Worm (Caenorhabditis elegans): ENCODE data around the gene C45B2.6.

The C45B2.6 gene

ce11 chrX:6052744-6053143, at the start of gene C45B2.6:
Gene C45B2.6 (plus strand): TSS chrX:6052879.
- no peak for TF ChIP-seq W03F9.2 (tag; optimal IDR thresholded peaks at IDR 0.05)
- TF ChIP-seq him-1 (tag; optimal IDR thresholded peaks at IDR 0.05): no peak

ce11 chrX:6003853-6004252, 48.8 kb upstream of the C45B2.6 start, which contains the start of gene sups-1:
Gene sups-1 (plus strand): TSS chrX:6004153.
- TF ChIP-seq W03F9.2 (tag; optimal IDR thresholded peaks at IDR 0.05) (no peak), dao-5 (tag; optimal IDR thresholded peaks at IDR 0.05) (no peak), him-1 (tag; optimal IDR thresholded peaks at IDR 0.05) (no peak)

DNA sequence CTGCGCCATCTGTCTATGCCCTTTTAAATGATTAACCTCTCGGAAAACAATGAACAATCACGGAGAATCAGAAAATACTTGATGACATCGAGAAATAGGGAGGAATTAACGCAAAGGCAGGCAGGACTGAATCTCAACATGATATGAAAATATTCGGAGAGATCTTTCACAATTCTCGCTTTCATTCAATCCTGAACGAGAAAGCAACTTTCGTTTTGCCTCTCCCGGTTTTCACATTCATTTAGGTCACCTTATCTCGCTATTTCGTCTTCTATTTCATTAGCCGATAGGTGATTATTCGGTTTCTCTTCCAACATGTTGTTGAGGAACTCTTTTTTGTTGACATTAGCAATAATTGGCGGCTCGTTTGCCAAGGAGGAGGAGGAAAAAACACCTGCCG, 48.4 kb upstream of the C45B2.6 start:
- TF ChIP-seq W03F9.2 (tag; optimal IDR thresholded peaks at IDR 0.05): no peak

- TF ChIP-seq W03F9.2 (tag; optimal IDR thresholded peaks at IDR 0.05) (no peak), him-1 (tag; optimal IDR thresholded peaks at IDR 0.05) (no peak), dao-5 (tag; optimal IDR thresholded peaks at IDR 0.05) (no peak)
Measured at ce11 chrX:6010573-6010972, 42.1 kb upstream of the C45B2.6 start, which contains the start of gene C09B8.3. Gene C09B8.3 (minus strand): TSS chrX:6010673.

ce11 chrX:6015096-6015495, 37.6 kb upstream of the C45B2.6 start, which contains the start of gene C09B8.8:
Gene C09B8.8 (plus strand): TSS chrX:6015492.
- no peak for TF ChIP-seq dao-5 (tag; optimal IDR thresholded peaks at IDR 0.05)
- no peak for TF ChIP-seq him-1 (tag; optimal IDR thresholded peaks at IDR 0.05)
- no peak for TF ChIP-seq W03F9.2 (tag; optimal IDR thresholded peaks at IDR 0.05)

ce11 chrX:6019886-6020469, 32.7 kb upstream of the C45B2.6 start, which contains the start of gene C09B8.4:
Gene C09B8.4 (minus strand): TSS chrX:6019936.
- TF ChIP-seq W03F9.2 (tag; optimal IDR thresholded peaks at IDR 0.05) (no peak), him-1 (tag; optimal IDR thresholded peaks at IDR 0.05) (no peak), dao-5 (tag; optimal IDR thresholded peaks at IDR 0.05) (no peak)

ce11 chrX:6020782-6021181, 31.9 kb upstream of the C45B2.6 start:
- TF ChIP-seq him-1 (tag; optimal IDR thresholded peaks at IDR 0.05): no peak
- TF ChIP-seq W03F9.2 (tag; optimal IDR thresholded peaks at IDR 0.05): no peak
- TF ChIP-seq dao-5 (tag; optimal IDR thresholded peaks at IDR 0.05): no peak

- TF ChIP-seq W03F9.2 (tag; optimal IDR thresholded peaks at IDR 0.05) (no peak), dao-5 (tag; optimal IDR thresholded peaks at IDR 0.05) (no peak), him-1 (tag; optimal IDR thresholded peaks at IDR 0.05) (no peak)
Measured at ce11 chrX:6022469-6022868, 30.2 kb upstream of the C45B2.6 start, which contains the start of gene lelo-3. Gene lelo-3 (minus strand): TSS chrX:6022569.

ce11 chrX:6024977-6025376, 27.7 kb upstream of the C45B2.6 start:
- TF ChIP-seq him-1 (tag; optimal IDR thresholded peaks at IDR 0.05) (no peak), dao-5 (tag; optimal IDR thresholded peaks at IDR 0.05) (no peak), W03F9.2 (tag; optimal IDR thresholded peaks at IDR 0.05) (no peak)

DNA sequence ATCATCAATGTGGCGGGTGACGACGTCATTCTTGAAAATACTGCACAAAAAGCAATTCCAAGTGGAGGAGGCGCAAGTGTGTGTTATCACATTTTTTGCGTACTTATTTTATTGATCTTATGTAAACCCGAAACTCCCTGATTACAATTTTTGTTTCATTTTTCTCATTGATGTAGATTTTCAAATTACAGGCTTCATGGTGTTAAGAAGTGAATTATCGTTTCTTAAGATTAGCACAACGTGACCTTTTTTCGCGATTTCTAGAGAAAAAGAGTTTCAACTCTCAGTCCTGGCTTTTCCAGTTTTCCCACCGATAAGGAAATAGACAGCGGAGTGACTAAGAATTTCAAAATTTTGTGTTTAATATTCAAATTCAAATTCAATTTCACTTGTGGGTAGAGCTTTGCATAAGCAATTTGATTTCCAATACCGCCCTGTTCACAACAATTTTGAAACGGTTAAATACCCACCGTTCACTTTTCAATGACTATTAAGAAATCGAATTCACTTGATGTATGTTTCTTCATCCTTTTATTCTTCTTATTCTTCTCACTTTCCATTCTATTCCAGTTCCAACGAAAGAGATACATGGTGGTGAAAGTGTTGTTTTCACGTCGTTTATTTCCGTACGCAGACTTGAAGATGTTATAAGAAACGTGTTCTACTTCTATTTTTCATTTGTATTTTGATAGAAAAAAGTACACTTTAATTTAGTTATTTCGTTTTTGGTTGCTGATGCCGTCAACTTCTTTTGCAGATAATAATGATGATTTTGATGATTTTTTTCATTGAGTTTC, 25.7 kb upstream of the C45B2.6 start:
- no peak for TF ChIP-seq him-1 (tag; optimal IDR thresholded peaks at IDR 0.05)
- TF ChIP-seq dao-5 (tag; optimal IDR thresholded peaks at IDR 0.05): no peak
- no peak for TF ChIP-seq W03F9.2 (tag; optimal IDR thresholded peaks at IDR 0.05)

- TF ChIP-seq him-1 (tag; optimal IDR thresholded peaks at IDR 0.05) (no peak), W03F9.2 (tag; optimal IDR thresholded peaks at IDR 0.05) (no peak), dao-5 (tag; optimal IDR thresholded peaks at IDR 0.05) (no peak)
Measured at ce11 chrX:6029075-6029474, 23.6 kb upstream of the C45B2.6 start.

- TF ChIP-seq W03F9.2 (tag; optimal IDR thresholded peaks at IDR 0.05) (no peak), him-1 (tag; optimal IDR thresholded peaks at IDR 0.05) (no peak), dao-5 (tag; optimal IDR thresholded peaks at IDR 0.05) (no peak)
Measured at ce11 chrX:6031169-6031568, 21.5 kb upstream of the C45B2.6 start, which contains the start of gene ipp-5. Gene ipp-5 (plus strand): TSS chrX:6031469.

ce11 chrX:6039544-6039943, 13.1 kb upstream of the C45B2.6 start, which contains the start of gene hsp-25:
Gene hsp-25 (minus strand): TSS chrX:6039644.
- TF ChIP-seq W03F9.2 (tag; optimal IDR thresholded peaks at IDR 0.05) (no peak), him-1 (tag; optimal IDR thresholded peaks at IDR 0.05) (no peak), dao-5 (tag; optimal IDR thresholded peaks at IDR 0.05) (no peak)

ce11 chrX:6040435-6041093, 12.1 kb upstream of the C45B2.6 start:
- TF ChIP-seq W03F9.2 (tag; optimal IDR thresholded peaks at IDR 0.05): no peak
- no peak for TF ChIP-seq dao-5 (tag; optimal IDR thresholded peaks at IDR 0.05)

All from whole organism, L4/young adult.